Worm (Caenorhabditis elegans) whole organism, L4 larva: ENCODE data around the gene F42A10.6.

Source experiments
- F37D6.2 ChIP-seq: sonication (generic microtip); optimal IDR thresholded peaks from 2 replicates; lab custom pipeline; 2016; ENCODE audit warnings: mild to moderate bottlenecking, missing genetic modification characterization, missing compliant biosample characterization
- F44E2.7 ChIP-seq: fragments of 200-800 bp; sonication (Bioruptor generic); IDR thresholded peaks from 2 replicates; pipeline ENCODE4 v2.1.2; 2022; ENCODE audit warnings: missing genetic modification characterization, missing compliant biosample characterization
- T26A8.4 ChIP-seq: fragments of 200-800 bp; sonication (Bioruptor generic); IDR thresholded peaks from 2 replicates; pipeline ENCODE4 v1.3.6; 2022; ENCODE audit warnings: missing genetic modification characterization, missing compliant biosample characterization
- Y105C5A.15 ChIP-seq: fragments of 200-800 bp; sonication (Bioruptor generic); IDR thresholded peaks from 2 replicates; pipeline ENCODE4 v1.3.6; 2022; ENCODE audit warnings: missing genetic modification characterization, missing compliant biosample characterization
- Y75B8A.6 ChIP-seq: fragments of 200-800 bp; sonication (Bioruptor generic); IDR thresholded peaks from 2 replicates; pipeline ENCODE4 v1.3.6; 2022; ENCODE audit warnings: missing genetic modification reagents, missing genetic modification characterization, missing compliant biosample characterization
- aha-1 ChIP-seq: fragments of 150-350 bp; peaks from one replicate; lab custom pipeline; 2014; ENCODE audit warnings: missing biosample characterization, missing genetic modification characterization
- attf-4 ChIP-seq: sonication (generic microtip); optimal IDR thresholded peaks from 3 replicates; lab custom pipeline; 2017; ENCODE audit warnings: missing biosample characterization, missing genetic modification characterization
- ceh-20 ChIP-seq: fragments of 200-800 bp; sonication (Bioruptor generic); IDR thresholded peaks from 2 replicates; pipeline ENCODE4 v1.3.6; 2022; ENCODE audit warnings: missing genetic modification reagents, missing genetic modification characterization, missing compliant biosample characterization
- ceh-32 ChIP-seq: sonication (generic microtip); optimal IDR thresholded peaks from 2 replicates; lab custom pipeline; 2016; ENCODE audit warnings: mild to moderate bottlenecking, missing genetic modification characterization, missing compliant biosample characterization; ENCODE audit not compliant: poor library complexity
- ces-1 ChIP-seq: fragments of 150-350 bp; sonication (generic microtip); optimal IDR thresholded peaks from 4 replicates; lab custom pipeline; 2014; ENCODE audit warnings: missing biosample characterization, missing genetic modification reagents, missing genetic modification characterization
- cey-2 ChIP-seq: sonication (generic microtip); optimal IDR thresholded peaks from 3 replicates; lab custom pipeline; 2017; ENCODE audit warnings: missing genetic modification characterization, mild to moderate bottlenecking, missing compliant biosample characterization, antibody characterized with exemption, borderline replicate concordance; ENCODE audit not compliant: insufficient read depth
- daf-16 ChIP-seq, 3 experiments: sonication (generic microtip); optimal IDR thresholded peaks; 2 replicates each; lab custom pipeline; 2016 to 2017; ENCODE audit warnings: missing genetic modification characterization in 3 of 3, missing genetic modification reagents in 3 of 3, mild to moderate bottlenecking in 2 of 3, missing compliant biosample characterization in 2 of 3, missing biosample characterization in 1 of 3, moderate library complexity in 1 of 3
- dmd-9 ChIP-seq: fragments of 200-800 bp; sonication (Bioruptor generic); IDR thresholded peaks from 2 replicates; pipeline ENCODE4 v1.3.6; 2022; ENCODE audit warnings: missing genetic modification reagents, missing genetic modification characterization, missing compliant biosample characterization
- dpl-1 ChIP-seq: fragments of 150-350 bp; optimal IDR thresholded peaks from 2 replicates; lab custom pipeline; 2014; ENCODE audit warnings: missing biosample characterization, missing genetic modification reagents, missing genetic modification characterization
- egl-27 ChIP-seq: sonication (generic microtip); optimal IDR thresholded peaks from 3 replicates; lab custom pipeline; 2017; ENCODE audit warnings: missing biosample characterization, missing genetic modification reagents, missing genetic modification characterization
- egl-43 ChIP-seq: fragments of 200-800 bp; sonication (Bioruptor generic); IDR thresholded peaks from 2 replicates; pipeline ENCODE4 v1.3.6; 2022; ENCODE audit warnings: missing genetic modification reagents, missing genetic modification characterization, missing compliant biosample characterization
- fos-1 ChIP-seq: fragments of 150-350 bp; optimal IDR thresholded peaks from 2 replicates; lab custom pipeline; 2014; ENCODE audit warnings: missing biosample characterization, missing genetic modification characterization
- hlh-11 ChIP-seq: fragments of 200-800 bp; sonication (Bioruptor generic); optimal IDR thresholded peaks from 2 replicates; lab custom pipeline; 2018; ENCODE audit warnings: mild to moderate bottlenecking, missing genetic modification characterization, missing compliant biosample characterization
- lim-7 ChIP-seq: fragments of 200-800 bp; sonication (Bioruptor generic); IDR thresholded peaks from 2 replicates; pipeline ENCODE4 v1.3.6; 2022; ENCODE audit warnings: missing genetic modification characterization, missing compliant biosample characterization
- lin-13 ChIP-seq: fragments of 150-350 bp; optimal IDR thresholded peaks from 2 replicates; lab custom pipeline; 2014; ENCODE audit warnings: missing biosample characterization, missing genetic modification reagents, missing genetic modification characterization
- lin-38 ChIP-seq: fragments of 200-800 bp; sonication (Bioruptor generic); IDR thresholded peaks from 2 replicates; pipeline ENCODE4 v1.3.6; 2022; ENCODE audit warnings: missing genetic modification reagents, missing genetic modification characterization, missing compliant biosample characterization
- lir-3 ChIP-seq: sonication (generic microtip); optimal IDR thresholded peaks from 2 replicates; lab custom pipeline; 2016; ENCODE audit warnings: mild to moderate bottlenecking, missing genetic modification characterization, missing compliant biosample characterization
- lsy-2 ChIP-seq, 2 experiments: fragments of 150-350 bp in 1 of 2; sonication (generic microtip) in 1 of 2; optimal IDR thresholded peaks; 2 replicates each; lab custom pipeline; 2014 to 2017; ENCODE audit warnings: missing biosample characterization in 2 of 2, missing genetic modification characterization in 2 of 2
- madf-5 ChIP-seq, 2 experiments: fragments of 200-800 bp; sonication (Bioruptor generic); IDR thresholded peaks; 2 replicates each; pipeline ENCODE4 v1.3.6; 2022; ENCODE audit warnings: missing compliant biosample characterization in 2 of 2, missing genetic modification characterization in 2 of 2
- mdl-1 ChIP-seq, 2 experiments: fragments of 150-350 bp in 1 of 2; sonication (generic microtip) in 1 of 2; optimal IDR thresholded peaks; 2 replicates each; lab custom pipeline; 2014 to 2017; ENCODE audit warnings: missing biosample characterization in 2 of 2, missing genetic modification characterization in 2 of 2
- nhr-10 ChIP-seq: fragments of 150-350 bp; optimal IDR thresholded peaks from 2 replicates; lab custom pipeline; 2014; ENCODE audit warnings: missing biosample characterization, missing genetic modification characterization
- nhr-237 ChIP-seq: sonication (generic microtip); optimal IDR thresholded peaks from 2 replicates; lab custom pipeline; 2017; ENCODE audit warnings: missing biosample characterization, missing genetic modification characterization
- nhr-42 ChIP-seq: fragments of 200-800 bp; sonication (Bioruptor generic); IDR thresholded peaks from 2 replicates; pipeline ENCODE4 v1.3.6; 2022; ENCODE audit warnings: missing genetic modification characterization, missing compliant biosample characterization
- nhr-48 ChIP-seq: sonication (generic microtip); optimal IDR thresholded peaks from 2 replicates; lab custom pipeline; 2016; ENCODE audit warnings: mild to moderate bottlenecking, missing genetic modification characterization, missing compliant biosample characterization
- nhr-76 ChIP-seq: fragments of 150-350 bp; optimal IDR thresholded peaks from 2 replicates; lab custom pipeline; 2014; ENCODE audit warnings: missing biosample characterization, missing genetic modification characterization
- nhr-77 ChIP-seq: fragments of 150-350 bp; optimal IDR thresholded peaks from 2 replicates; lab custom pipeline; 2014; ENCODE audit warnings: missing biosample characterization, missing genetic modification characterization
- php-3 ChIP-seq: fragments of 200-800 bp; sonication (Bioruptor generic); IDR thresholded peaks from 2 replicates; pipeline ENCODE4 v1.3.6; 2022; ENCODE audit warnings: missing genetic modification reagents, missing genetic modification characterization, missing compliant biosample characterization
- sdz-12 ChIP-seq: fragments of 200-800 bp; sonication (Bioruptor generic); optimal IDR thresholded peaks from 2 replicates; lab custom pipeline; 2018; ENCODE audit warnings: mild to moderate bottlenecking, missing genetic modification characterization, missing compliant biosample characterization
- set-16 ChIP-seq: fragments of 200-800 bp; sonication (Bioruptor generic); IDR thresholded peaks from 2 replicates; pipeline ENCODE4 v1.3.6; 2022; ENCODE audit warnings: missing genetic modification reagents, missing genetic modification characterization, missing compliant biosample characterization
- unc-130 ChIP-seq: sonication (generic microtip); optimal IDR thresholded peaks from 2 replicates; lab custom pipeline; 2016; ENCODE audit warnings: missing genetic modification reagents, missing genetic modification characterization, missing compliant biosample characterization
- zag-1 ChIP-seq: fragments of 150-350 bp; optimal IDR thresholded peaks from 2 replicates; lab custom pipeline; 2014; ENCODE audit warnings: missing biosample characterization, missing genetic modification characterization
- ztf-11 ChIP-seq: fragments of 150-350 bp; optimal IDR thresholded peaks from 2 replicates; lab custom pipeline; 2014; ENCODE audit warnings: missing biosample characterization, missing genetic modification characterization

Gene F42A10.6

DNA sequence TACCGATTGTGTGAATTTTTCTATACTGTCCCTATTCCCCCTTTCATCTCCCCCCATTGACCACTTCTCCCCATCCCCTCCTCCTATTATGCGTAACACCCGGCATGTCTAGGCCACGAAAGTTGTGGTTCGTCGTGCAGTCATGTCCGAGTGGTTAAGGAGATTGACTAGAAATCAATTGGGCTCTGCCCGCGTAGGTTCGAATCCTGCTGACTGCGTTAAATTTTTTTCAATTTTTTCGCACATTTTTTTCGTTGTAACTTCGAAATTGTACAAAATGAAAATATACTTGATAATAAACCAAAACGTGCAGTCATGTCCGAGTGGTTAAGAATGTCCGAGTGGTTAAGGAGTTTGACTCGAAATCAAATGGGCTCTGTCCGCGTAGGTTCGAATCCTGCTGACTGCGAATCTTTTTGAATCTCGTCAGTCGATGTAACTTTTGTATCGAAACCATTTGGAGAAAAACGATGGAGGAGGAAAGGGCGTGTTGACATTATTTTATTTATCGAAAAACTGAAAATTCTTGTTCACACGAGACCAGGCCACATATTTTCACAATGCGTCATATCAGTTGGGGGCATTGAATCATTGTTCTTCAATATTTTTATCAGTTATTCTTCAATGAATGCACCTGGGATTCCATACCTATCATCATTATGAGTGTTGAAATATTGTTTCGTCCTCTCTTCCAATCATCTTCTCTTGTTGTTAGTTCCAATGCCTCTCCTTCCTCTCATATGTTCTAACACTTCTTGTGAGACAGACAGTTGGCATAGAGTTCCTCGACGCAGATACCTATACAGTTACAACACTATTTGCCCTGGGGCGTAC lies 17.8 kb downstream of the F42A10.6 start, which contains the start of gene nfm-1 (continued):
- TF ChIP-seq T26A8.4 (peak; percentile 63; the same call in 1 of the 2 replicates), Y105C5A.15 (GFP tag; lab: Robert Waterston, UW) (peak; percentile 70; the same call in 1 of the 2 replicates), aha-1 (tag; lab: Kevin White, UChicago) (peak; percentile 59), zag-1 (tag; lab: Kevin White, UChicago) (no peak), mdl-1 (tag; optimal IDR thresholded peaks at IDR 0.05; lab: Kevin White, UChicago) (peak in 1 of 2 experiments; percentile 44), sdz-12 (GFP tag; lab: Kevin White, UChicago) (peak; percentile 65), lsy-2 (tag; optimal IDR thresholded peaks at IDR 0.05; lab: Kevin White, UChicago) (peak in 1 of 2 experiments; percentile 63), php-3 (GFP tag; lab: Robert Waterston, UW) (peak; percentile 73), nhr-77 (tag; lab: Kevin White, UChicago) (peak; percentile 75), egl-27 (tag; lab: Kevin White, UChicago) (no peak), F37D6.2 (tag; lab: Kevin White, UChicago) (no peak), egl-43 (GFP tag; lab: Robert Waterston, UW) (peak; percentile 93), ceh-32 (no peak), lin-38 (GFP tag; lab: Robert Waterston, UW) (peak; percentile 76), nhr-48 (peak; percentile 78), hlh-11 (tag; lab: Kevin White, UChicago) (peak; percentile 79)

DNA sequence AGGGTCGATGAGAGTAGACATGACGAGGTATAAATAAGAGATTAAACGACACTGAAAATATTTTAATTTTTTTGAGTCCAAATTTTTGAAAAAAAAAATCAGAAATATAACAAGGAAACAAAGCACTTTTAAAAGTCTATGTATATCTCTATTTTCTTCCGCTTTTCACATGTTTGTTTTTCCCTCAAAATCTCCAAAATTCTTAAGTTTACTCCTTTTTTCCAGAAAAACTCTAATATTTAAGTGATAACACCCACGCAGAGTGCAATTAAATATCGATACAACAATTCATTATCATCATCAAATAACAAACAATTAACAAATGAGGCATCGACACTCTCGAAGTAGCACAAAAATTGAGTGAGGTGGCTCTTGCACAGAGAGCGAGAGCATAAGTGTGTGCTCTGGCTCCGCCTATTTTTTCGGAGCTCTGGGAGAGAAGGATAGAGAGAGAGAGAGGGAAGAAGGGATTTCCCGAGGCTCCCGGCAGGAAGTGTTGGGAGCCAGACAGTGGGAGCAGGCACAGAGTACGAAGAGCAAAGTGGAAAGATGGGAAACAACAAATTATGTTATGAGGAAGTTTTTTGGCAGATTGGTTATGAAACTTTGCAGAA lies 18.8 kb downstream of the F42A10.6 start, which contains the start of gene anmt-2:
TSS of gene anmt-2 (minus strand) at position 51 of the 614 bp plus-strand sequence.
- TF ChIP-seq lim-7 (GFP tag; lab: Robert Waterston, UW) = peak; percentile 16; the same call in 1 of the 2 replicates
- TF ChIP-seq daf-16 (GFP tag; optimal IDR thresholded peaks at IDR 0.05; lab: Kevin White, UChicago) = peak in 1 of 2 experiments; percentile 56
- TF ChIP-seq daf-16 (tag; optimal IDR thresholded peaks at IDR 0.05; lab: Kevin White, UChicago) = no peak
- TF ChIP-seq hlh-11 (tag; lab: Kevin White, UChicago) = peak; percentile 30
- TF ChIP-seq unc-130 (GFP tag; lab: Kevin White, UChicago) = no peak
- no peak for TF ChIP-seq madf-5 (GFP tag; IDR thresholded peaks at IDR 0.05; lab: Robert Waterston, UW)
- TF ChIP-seq dpl-1 (GFP tag; lab: Kevin White, UChicago) = no peak
- no peak for TF ChIP-seq ceh-20 (GFP tag; lab: Robert Waterston, UW)
- TF ChIP-seq lin-13 (GFP tag; lab: Kevin White, UChicago) = no peak
- no peak for TF ChIP-seq attf-4 (tag; lab: Kevin White, UChicago)
- peak; percentile 45; the same call in 1 of the 2 replicates for TF ChIP-seq set-16 (GFP tag; lab: Robert Waterston, UW)

DNA sequence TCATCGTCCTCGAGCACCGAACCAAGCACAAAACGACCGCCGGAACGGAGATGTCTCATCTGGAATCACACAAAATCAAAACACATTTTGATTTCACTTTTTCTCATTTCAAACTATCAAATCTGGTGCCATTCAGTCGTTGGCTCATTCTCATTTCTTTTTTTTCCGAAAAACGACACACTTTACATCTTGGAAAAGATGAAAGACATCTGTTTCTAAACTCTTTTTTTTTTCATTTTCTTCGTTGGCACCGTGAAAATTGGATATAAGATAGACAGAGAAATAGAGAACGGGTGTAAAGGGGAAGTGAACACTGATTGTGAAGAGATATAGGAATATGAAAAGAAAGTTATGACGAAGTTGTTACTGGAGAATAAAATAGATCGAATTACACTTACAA lies 20.9 kb downstream of the F42A10.6 start:
- TF ChIP-seq ztf-11 = no peak
- TF ChIP-seq nhr-48 = no peak
- TF ChIP-seq dmd-9 (GFP tag; lab: Robert Waterston, UW) = no peak
- TF ChIP-seq Y75B8A.6 = no peak
- TF ChIP-seq nhr-42 (GFP tag; lab: Robert Waterston, UW) = no peak
- TF ChIP-seq cey-2 (tag; lab: Kevin White, UChicago) = no peak
- no peak for TF ChIP-seq egl-43 (GFP tag; lab: Robert Waterston, UW)
- no peak for TF ChIP-seq nhr-77 (tag; lab: Kevin White, UChicago)
- no peak for TF ChIP-seq ces-1 (GFP tag; lab: Kevin White, UChicago)
- TF ChIP-seq fos-1 (tag; lab: Kevin White, UChicago) = no peak
- no peak for TF ChIP-seq nhr-76
- TF ChIP-seq daf-16 (GFP tag; optimal IDR thresholded peaks at IDR 0.05; lab: Kevin White, UChicago) = no peak
- no peak for TF ChIP-seq daf-16 (tag; optimal IDR thresholded peaks at IDR 0.05; lab: Kevin White, UChicago)
- no peak for TF ChIP-seq nhr-237
- no peak for TF ChIP-seq nhr-10 (tag; lab: Kevin White, UChicago)
- TF ChIP-seq F44E2.7 (GFP tag; lab: Robert Waterston, UW) = no peak
- TF ChIP-seq lir-3 (tag; lab: Kevin White, UChicago) = no peak
- TF ChIP-seq, all 104 proteins: peak for 0
